Worm (Caenorhabditis elegans) whole organism, late embryonic: ENCODE data around the gene F53B1.3.

ENCODE experiments used
- C08G9.2 ChIP-seq: sonication (generic microtip); optimal IDR thresholded peaks from 2 replicates; lab custom pipeline; 2016; ENCODE audit warnings: mild to moderate bottlenecking, missing genetic modification characterization, moderate library complexity, missing compliant biosample characterization
- F13H6.1 ChIP-seq: sonication (generic microtip); optimal IDR thresholded peaks from 2 replicates; lab custom pipeline; 2016; ENCODE audit warnings: missing genetic modification characterization, missing compliant biosample characterization
- K09A11.1 ChIP-seq: sonication (generic microtip); optimal IDR thresholded peaks from 2 replicates; lab custom pipeline; 2017; ENCODE audit warnings: antibody characterized with exemption, mild to moderate bottlenecking, missing genetic modification characterization, missing compliant biosample characterization; ENCODE audit not compliant: insufficient read depth
- ahr-1 ChIP-seq: sonication (generic microtip); optimal IDR thresholded peaks from 2 replicates; lab custom pipeline; 2016; ENCODE audit warnings: missing genetic modification characterization, missing compliant biosample characterization
- ceh-19 ChIP-seq: fragments of 200-800 bp; sonication (Bioruptor generic); optimal IDR thresholded peaks from 2 replicates; lab custom pipeline; 2018; ENCODE audit warnings: mild to moderate bottlenecking, missing genetic modification characterization, missing compliant biosample characterization
- ceh-2 ChIP-seq: sonication (generic microtip); optimal IDR thresholded peaks from 2 replicates; lab custom pipeline; 2016; ENCODE audit warnings: missing genotype, missing genetic modification characterization, missing compliant biosample characterization
- ceh-31 ChIP-seq: sonication (generic microtip); optimal IDR thresholded peaks from 2 replicates; lab custom pipeline; 2016; ENCODE audit warnings: missing genetic modification characterization, missing compliant biosample characterization
- ceh-34 ChIP-seq: sonication (generic microtip); optimal IDR thresholded peaks from 2 replicates; lab custom pipeline; 2016; ENCODE audit warnings: mild to moderate bottlenecking, missing genetic modification characterization, missing compliant biosample characterization
- ceh-45 ChIP-seq: fragments of 200-800 bp; sonication (Bioruptor generic); IDR thresholded peaks from 2 replicates; pipeline ENCODE4 v1.3.6; 2022; ENCODE audit warnings: missing genetic modification reagents, missing genetic modification characterization, missing compliant biosample characterization
- che-1 ChIP-seq: sonication (generic microtip); optimal IDR thresholded peaks from 2 replicates; lab custom pipeline; 2016; ENCODE audit warnings: mild to moderate bottlenecking, missing genetic modification characterization, missing compliant biosample characterization
- elt-2 ChIP-seq: sonication (generic microtip); optimal IDR thresholded peaks from 2 replicates; lab custom pipeline; 2016; ENCODE audit warnings: missing genetic modification reagents, missing genetic modification characterization, missing compliant biosample characterization
- fax-1 ChIP-seq: sonication (generic microtip); optimal IDR thresholded peaks from 2 replicates; lab custom pipeline; 2016; ENCODE audit warnings: missing genotype, missing genetic modification characterization, missing compliant biosample characterization
- fkh-6 ChIP-seq: sonication (generic microtip); optimal IDR thresholded peaks from 2 replicates; lab custom pipeline; 2016; ENCODE audit warnings: missing genetic modification characterization, missing compliant biosample characterization
- gmeb-2 ChIP-seq: sonication (generic microtip); optimal IDR thresholded peaks from 2 replicates; lab custom pipeline; 2016; ENCODE audit warnings: missing genetic modification characterization, inconsistent platforms, missing compliant biosample characterization
- hlh-15 ChIP-seq: sonication (generic microtip); optimal IDR thresholded peaks from 2 replicates; lab custom pipeline; 2016; ENCODE audit warnings: missing genetic modification characterization, missing compliant biosample characterization
- hlh-30 ChIP-seq: sonication (generic microtip); optimal IDR thresholded peaks from 2 replicates; lab custom pipeline; 2017; ENCODE audit warnings: antibody characterized with exemption, missing genetic modification characterization, missing compliant biosample characterization; ENCODE audit not compliant: insufficient read depth
- hlh-8 ChIP-seq: sonication (generic microtip); optimal IDR thresholded peaks from 2 replicates; lab custom pipeline; 2016; ENCODE audit warnings: missing genotype, missing genetic modification characterization, missing compliant biosample characterization
- lin-11 ChIP-seq: fragments of 200-800 bp; sonication (Bioruptor generic); optimal IDR thresholded peaks from 2 replicates; lab custom pipeline; 2018; ENCODE audit warnings: mild to moderate bottlenecking, missing genetic modification characterization, missing compliant biosample characterization
- madf-2 ChIP-seq: sonication (generic microtip); optimal IDR thresholded peaks from 2 replicates; lab custom pipeline; 2017; ENCODE audit warnings: missing genetic modification characterization, missing compliant biosample characterization
- mec-3 ChIP-seq: sonication (generic microtip); optimal IDR thresholded peaks from 2 replicates; lab custom pipeline; 2016; ENCODE audit warnings: borderline replicate concordance, missing genetic modification characterization, missing compliant biosample characterization
- nfya-1 ChIP-seq: sonication (generic microtip); optimal IDR thresholded peaks from 2 replicates; lab custom pipeline; 2017; ENCODE audit warnings: missing genetic modification characterization, mild to moderate bottlenecking, missing compliant biosample characterization, antibody characterized with exemption, moderate library complexity
- nhr-11 ChIP-seq: fragments of 150-350 bp; optimal IDR thresholded peaks from 2 replicates; lab custom pipeline; 2014; ENCODE audit warnings: missing biosample characterization, missing genetic modification characterization
- nhr-232 ChIP-seq: sonication (generic microtip); optimal IDR thresholded peaks from 2 replicates; lab custom pipeline; 2016; ENCODE audit warnings: missing genetic modification characterization, missing compliant biosample characterization
- pag-3 ChIP-seq: sonication (generic microtip); optimal IDR thresholded peaks from 2 replicates; lab custom pipeline; 2016; ENCODE audit warnings: missing compliant biosample characterization, missing genetic modification characterization, borderline replicate concordance
- pat-9 ChIP-seq: fragments of 200-800 bp; sonication (Bioruptor generic); optimal IDR thresholded peaks from 2 replicates; lab custom pipeline; 2018; ENCODE audit warnings: mild to moderate bottlenecking, missing genetic modification characterization, moderate library complexity, missing compliant biosample characterization
- pha-2 ChIP-seq: sonication (generic microtip); optimal IDR thresholded peaks from 2 replicates; lab custom pipeline; 2017; ENCODE audit warnings: mild to moderate bottlenecking, missing genetic modification characterization, missing compliant biosample characterization
- pros-1 ChIP-seq: fragments of 150-350 bp; optimal IDR thresholded peaks from 2 replicates; lab custom pipeline; 2014; ENCODE audit warnings: missing biosample characterization, missing genetic modification reagents, missing genetic modification characterization
- ref-2 ChIP-seq: sonication (generic microtip); optimal IDR thresholded peaks from 2 replicates; lab custom pipeline; 2016; ENCODE audit warnings: missing genetic modification characterization, missing compliant biosample characterization
- rnt-1 ChIP-seq: sonication (generic microtip); optimal IDR thresholded peaks from 2 replicates; lab custom pipeline; 2016; ENCODE audit warnings: missing genetic modification characterization, missing compliant biosample characterization
- sdc-2 ChIP-seq: sonication (generic microtip); optimal IDR thresholded peaks from 2 replicates; lab custom pipeline; 2016; ENCODE audit warnings: missing genotype, missing genetic modification characterization, missing compliant biosample characterization
- tbx-2 ChIP-seq: sonication (generic microtip); optimal IDR thresholded peaks from 2 replicates; lab custom pipeline; 2016; ENCODE audit warnings: missing genetic modification characterization, missing compliant biosample characterization
- tbx-7 ChIP-seq: sonication (generic microtip); optimal IDR thresholded peaks from 2 replicates; lab custom pipeline; 2016; ENCODE audit warnings: missing genotype, missing genetic modification characterization, missing compliant biosample characterization
- unc-3 ChIP-seq, 2 experiments: fragments of 200-800 bp in 1 of 2; sonication (Bioruptor generic) in 1 of 2; sonication (generic microtip) in 1 of 2; conservative IDR thresholded peaks in 1 of 2; optimal IDR thresholded peaks in 1 of 2; 2 replicates each; pipeline versions ENCODE4 v1.3.6 to Lab custom; 2016 to 2022; ENCODE audit warnings: missing compliant biosample characterization in 2 of 2, missing genetic modification characterization in 2 of 2, missing genetic modification reagents in 1 of 2
- unc-42 ChIP-seq: sonication (generic microtip); optimal IDR thresholded peaks from 2 replicates; lab custom pipeline; 2016; ENCODE audit warnings: missing genotype, missing genetic modification characterization, missing compliant biosample characterization
- unc-55 ChIP-seq: sonication (generic microtip); optimal IDR thresholded peaks from 2 replicates; lab custom pipeline; 2017; ENCODE audit warnings: missing biosample characterization, missing genetic modification reagents, missing genetic modification characterization
- ztf-16 ChIP-seq: sonication (generic microtip); optimal IDR thresholded peaks from 2 replicates; lab custom pipeline; 2017; ENCODE audit warnings: missing genetic modification characterization, missing compliant biosample characterization

The F53B1.3 gene

DNA sequence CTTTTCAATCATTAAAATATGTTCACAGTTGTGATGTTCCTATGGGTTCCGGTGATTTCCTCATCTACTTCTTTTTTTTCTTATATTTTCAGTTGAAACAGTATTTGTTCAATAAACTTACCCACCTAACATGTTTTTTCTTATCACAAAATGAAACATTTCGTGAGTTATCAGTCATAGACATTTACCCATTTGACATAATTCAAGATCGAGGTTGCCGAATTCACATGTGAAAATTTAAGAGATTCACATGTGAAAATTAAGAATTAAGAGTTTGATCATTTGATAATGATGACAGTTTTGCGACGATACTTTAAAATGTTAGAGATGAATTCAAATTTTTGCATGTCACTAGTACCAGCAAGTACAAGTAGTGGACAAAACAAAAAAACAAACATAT lies 2.0 kb downstream of the F53B1.3 start:
- TF ChIP-seq unc-42 (tag; lab: Kevin White, UChicago) (no peak), elt-2 (tag; lab: Kevin White, UChicago) (peak; percentile 35)

DNA sequence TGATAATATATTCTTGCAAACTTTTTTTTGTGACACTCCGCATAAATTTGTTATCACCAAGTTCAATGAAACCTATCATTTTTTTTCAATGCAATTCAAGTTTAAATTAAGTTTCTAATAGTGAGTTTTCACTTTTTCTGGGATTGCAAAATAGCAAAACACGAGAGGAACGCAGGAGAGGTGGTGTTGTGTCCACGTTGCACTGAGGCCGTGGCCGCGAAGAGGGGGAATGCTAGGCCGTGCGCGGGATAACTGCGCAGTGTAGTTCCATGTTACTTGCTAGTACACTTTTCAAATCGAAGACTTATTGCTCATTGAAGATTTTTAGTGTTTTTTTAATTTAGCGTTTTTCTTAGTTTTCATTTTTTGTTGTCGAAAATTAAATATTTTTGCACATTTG lies 2.8 kb downstream of the F53B1.3 start:
- TF ChIP-seq nfya-1 (tag; lab: Kevin White, UChicago) (no peak), K09A11.1 (tag; lab: Kevin White, UChicago) (no peak), unc-55 (GFP tag; lab: Kevin White, UChicago) (no peak), nhr-232 (tag; lab: Kevin White, UChicago) (no peak), ceh-2 (tag; lab: Kevin White, UChicago) (peak; percentile 26), fax-1 (tag; lab: Kevin White, UChicago) (no peak), ceh-31 (tag; lab: Kevin White, UChicago) (peak; percentile 57), pag-3 (no peak), lin-11 (no peak), elt-2 (tag; lab: Kevin White, UChicago) (peak; percentile 21), madf-2 (tag; lab: Kevin White, UChicago) (no peak), ceh-19 (GFP tag; lab: Kevin White, UChicago) (no peak), ceh-45 (GFP tag; lab: Robert Waterston, UW) (no peak), mec-3 (tag; lab: Kevin White, UChicago) (no peak), che-1 (tag; lab: Kevin White, UChicago) (no peak), ref-2 (tag; lab: Kevin White, UChicago) (peak; percentile 43), C08G9.2 (tag; lab: Kevin White, UChicago) (peak; percentile 65), fkh-6 (tag; lab: Kevin White, UChicago) (no peak), hlh-15 (tag; lab: Kevin White, UChicago) (no peak), tbx-2 (tag; lab: Kevin White, UChicago) (peak; percentile 58), sdc-2 (no peak), tbx-7 (peak; percentile 44), F13H6.1 (tag; lab: Kevin White, UChicago) (no peak), pros-1 (tag; lab: Kevin White, UChicago) (no peak), pha-2 (tag; lab: Kevin White, UChicago) (no peak)

DNA sequence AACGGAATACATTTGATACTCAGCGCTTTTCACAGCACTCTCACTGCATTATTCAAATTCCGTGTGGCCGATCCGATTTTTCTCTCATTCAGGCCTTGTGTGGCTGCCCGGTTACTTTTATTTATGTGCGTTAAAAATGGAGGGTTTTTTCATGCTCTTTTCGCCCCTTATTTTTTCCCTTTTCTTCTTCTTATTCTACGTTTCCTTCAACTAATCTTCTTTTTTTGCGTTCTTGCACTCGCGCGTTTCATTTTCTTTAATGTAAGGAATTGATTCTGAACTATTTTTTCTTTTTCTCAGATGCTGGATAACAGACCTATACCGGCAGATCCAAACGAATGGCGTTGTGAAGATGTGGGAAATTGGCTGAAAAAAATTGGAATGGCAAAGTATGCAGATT lies 3.3 kb downstream of the F53B1.3 start, which contains the start of gene F53B1.2:
F53B1.2 (plus strand) TSS at position 301 of the 400 bp plus-strand sequence.
- no peak for TF ChIP-seq pat-9
- TF ChIP-seq lin-11 = no peak
- no peak for TF ChIP-seq hlh-30 (tag; lab: Kevin White, UChicago)
- TF ChIP-seq rnt-1 (tag; lab: Kevin White, UChicago) = no peak
- TF ChIP-seq, all 69 proteins: peak for 0

DNA sequence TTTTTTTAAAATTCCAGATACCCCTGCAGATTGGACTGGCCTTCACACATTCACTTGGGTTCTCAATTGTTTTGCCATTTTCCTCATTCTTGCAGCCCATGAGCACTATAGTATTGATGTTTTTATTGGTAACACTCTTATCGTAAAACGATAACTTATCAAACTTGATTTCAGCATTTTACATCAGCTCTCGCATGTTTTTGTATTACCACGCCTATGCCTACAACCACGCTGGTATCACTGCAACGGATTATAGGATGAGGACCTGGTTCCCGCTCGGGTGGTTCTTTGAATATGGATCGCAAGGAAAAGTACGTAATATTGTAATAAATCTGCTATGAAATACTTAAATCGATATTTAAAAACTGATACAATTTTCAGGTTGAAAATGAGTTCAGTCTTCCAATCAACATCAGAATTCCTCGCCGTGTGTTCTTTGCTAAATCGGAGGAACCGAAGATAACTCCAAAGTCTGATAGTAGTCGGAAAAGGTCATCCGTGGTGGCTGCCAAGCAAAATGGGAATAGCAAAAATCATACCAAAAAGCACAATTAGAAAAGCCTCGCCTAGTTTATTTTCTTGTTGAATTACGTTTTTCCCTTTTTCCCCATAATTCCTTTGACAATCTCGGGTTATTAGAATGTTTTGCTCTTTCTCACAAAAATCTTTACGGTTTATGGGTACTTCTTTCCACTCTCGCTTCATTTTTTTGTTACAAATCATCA lies 5.4 kb downstream of the F53B1.3 start:
- TF ChIP-seq tbx-7 (no peak), mec-3 (tag; lab: Kevin White, UChicago) (no peak), unc-3 (GFP tag; conservative IDR thresholded peaks at IDR 0.05; lab: Robert Waterston, UW) (no peak), unc-3 (tag; optimal IDR thresholded peaks at IDR 0.05; lab: Kevin White, UChicago) (no peak), ztf-16 (no peak), nhr-11 (no peak), F13H6.1 (tag; lab: Kevin White, UChicago) (no peak), gmeb-2 (tag; lab: Kevin White, UChicago) (no peak), hlh-8 (tag; lab: Kevin White, UChicago) (no peak), ahr-1 (no peak), pat-9 (no peak), ceh-34 (tag; lab: Kevin White, UChicago) (no peak), elt-2 (tag; lab: Kevin White, UChicago) (no peak)
- TF ChIP-seq, all 69 proteins: peak for 0
